Fruit fly (Drosophila melanogaster) whole organism, embryonic: ENCODE results near the gene CG32260.
A peak's percentile ranks its signal among the peaks of the same experiment; 100 is the strongest.

Source experiments
- Awh ChIP-seq: fragments of 200-800 bp; sonication (Bioruptor generic); IDR thresholded peaks from 2 replicates; pipeline ENCODE4, ENCODE4 v1.3.6; 2022; ENCODE audit warnings: missing biosample characterization, missing genetic modification characterization
- Bgb ChIP-seq: fragments of 200-800 bp; sonication (Bioruptor generic); IDR thresholded peaks from 2 replicates; pipeline ENCODE4 v1.3.6; 2022; ENCODE audit warnings: missing biosample characterization, missing genetic modification characterization; ENCODE audit not compliant: partially characterized antibody
- CG1233 ChIP-seq: fragments of 200-800 bp; sonication (Bioruptor generic); optimal IDR thresholded peaks from 4 replicates; lab custom pipeline; 2018; ENCODE audit warnings: missing biosample characterization, mild to moderate bottlenecking, missing genetic modification characterization
- CG14710 ChIP-seq: fragments of 200-800 bp; sonication (Bioruptor generic); optimal IDR thresholded peaks from 3 replicates; lab custom pipeline; 2019; ENCODE audit warnings: missing biosample characterization, mild to moderate bottlenecking, missing genetic modification characterization, moderate library complexity
- CG1603 ChIP-seq: fragments of 200-800 bp; sonication (Bioruptor generic); optimal IDR thresholded peaks from 2 replicates; lab custom pipeline; 2019; ENCODE audit warnings: missing biosample characterization, mild to moderate bottlenecking, missing genetic modification characterization, moderate library complexity
- CG3065 ChIP-seq: fragments of 200-800 bp; sonication (Bioruptor generic); optimal IDR thresholded peaks from 2 replicates; lab custom pipeline; 2016; ENCODE audit warnings: missing biosample characterization, missing genetic modification characterization
- CG3847 ChIP-seq: fragments of 200-800 bp; sonication (Bioruptor generic); IDR thresholded peaks from 2 replicates; pipeline ENCODE4 v1.3.6; 2022; ENCODE audit warnings: missing biosample characterization, missing genetic modification characterization
- CG4282 ChIP-seq: fragments of 200-800 bp; sonication (Bioruptor generic); optimal IDR thresholded peaks from 2 replicates; lab custom pipeline; 2016; ENCODE audit warnings: missing biosample characterization, missing genetic modification characterization
- CG4424 ChIP-seq: fragments of 200-800 bp; sonication (Bioruptor generic); optimal IDR thresholded peaks from 3 replicates; lab custom pipeline; 2016; ENCODE audit warnings: missing biosample characterization, missing genetic modification characterization
- CG6272 ChIP-seq: fragments of 200-800 bp; sonication (Bioruptor generic); IDR thresholded peaks from 2 replicates; pipeline ENCODE4 v1.3.6; 2022; ENCODE audit warnings: missing biosample characterization, missing genetic modification characterization
- CG6683 ChIP-seq: fragments of 200-800 bp; sonication (Bioruptor generic); optimal IDR thresholded peaks from 2 replicates; lab custom pipeline; 2017; ENCODE audit warnings: missing biosample characterization, mild to moderate bottlenecking, missing genetic modification characterization, missing genetic modification reagents
- CG7372 ChIP-seq: fragments of 200-800 bp; sonication (Bioruptor generic); IDR thresholded peaks from 2 replicates; pipeline ENCODE4 v1.3.6; 2022; ENCODE audit warnings: missing biosample characterization, missing genetic modification characterization
- CG9609 ChIP-seq: fragments of 200-800 bp; sonication (Bioruptor generic); optimal IDR thresholded peaks from 3 replicates; lab custom pipeline; 2016; ENCODE audit warnings: missing biosample characterization, missing genetic modification characterization
- E2f2 ChIP-seq: fragments of 200-800 bp; sonication (Bioruptor generic); IDR thresholded peaks from 2 replicates; pipeline ENCODE4 v1.3.6; 2022; ENCODE audit warnings: missing biosample characterization, missing genetic modification characterization
- Fer1 ChIP-seq: fragments of 200-800 bp; sonication (Bioruptor generic); optimal IDR thresholded peaks from 2 replicates; lab custom pipeline; 2017; ENCODE audit warnings: missing biosample characterization, mild to moderate bottlenecking, missing genetic modification characterization
- H15 ChIP-seq: fragments of 200-800 bp; sonication (Bioruptor generic); IDR thresholded peaks from 3 replicates; pipeline ENCODE4 v1.3.6; 2022; ENCODE audit warnings: missing biosample characterization, missing genetic modification characterization
- HLH3B ChIP-seq: fragments of 200-800 bp; sonication (Bioruptor generic); IDR thresholded peaks from 2 replicates; pipeline ENCODE4 v1.3.6; 2022; ENCODE audit warnings: missing biosample characterization, missing genetic modification characterization
- Hr51 ChIP-seq, 2 experiments: fragments of 200-800 bp; sonication (Bioruptor generic); optimal IDR thresholded peaks; 2 replicates in 1 of 2; 3 replicates in 1 of 2; lab custom pipeline; 2016 to 2018; ENCODE audit warnings: missing biosample characterization in 2 of 2, missing genetic modification characterization in 2 of 2, mild to moderate bottlenecking in 1 of 2, moderate library complexity in 1 of 2
- Jarid2 ChIP-seq: fragments of 200-800 bp; sonication (Bioruptor generic); optimal IDR thresholded peaks from 3 replicates; lab custom pipeline; 2017; ENCODE audit warnings: mild to moderate bottlenecking, missing biosample characterization, missing genetic modification reagents, missing genetic modification characterization
- MBD-R2 ChIP-seq: fragments of 200-800 bp; sonication (Bioruptor generic); IDR thresholded peaks from 2 replicates; pipeline ENCODE4 v1.3.6; 2022; ENCODE audit warnings: missing biosample characterization, missing genetic modification characterization
- Meics ChIP-seq: fragments of 200-800 bp; sonication (Bioruptor generic); optimal IDR thresholded peaks from 2 replicates; lab custom pipeline; 2017; ENCODE audit warnings: missing biosample characterization, mild to moderate bottlenecking, missing genetic modification characterization
- Opbp ChIP-seq: fragments of 200-800 bp; sonication (Bioruptor generic); IDR thresholded peaks from 3 replicates; pipeline ENCODE4 v1.3.6; 2022; ENCODE audit warnings: missing biosample characterization, missing genetic modification characterization; ENCODE audit not compliant: partially characterized antibody
- Rx ChIP-seq: fragments of 200-800 bp; sonication (Bioruptor generic); IDR thresholded peaks from 2 replicates; pipeline ENCODE4 v1.3.6; 2022; ENCODE audit warnings: missing biosample characterization, missing genetic modification characterization
- Sry-δ ChIP-seq: fragments of 200-800 bp; sonication (Bioruptor generic); optimal IDR thresholded peaks from 2 replicates; lab custom pipeline; 2016; ENCODE audit warnings: missing biosample characterization, missing genetic modification characterization
- ac ChIP-seq: fragments of 200-800 bp; sonication (Bioruptor generic); optimal IDR thresholded peaks from 3 replicates; lab custom pipeline; 2017; ENCODE audit warnings: missing biosample characterization, mild to moderate bottlenecking, missing genetic modification characterization
- ap ChIP-seq: fragments of 200-800 bp; sonication (Bioruptor generic); IDR thresholded peaks from 2 replicates; pipeline ENCODE4 v1.3.6; 2022; ENCODE audit warnings: missing biosample characterization, missing genetic modification characterization
- ato ChIP-seq: fragments of 200-800 bp; sonication (Bioruptor generic); IDR thresholded peaks from 2 replicates; pipeline ENCODE4 v1.3.6; 2022; ENCODE audit warnings: missing biosample characterization, missing genetic modification characterization; ENCODE audit not compliant: partially characterized antibody
- bcd ChIP-seq: fragments of 200-800 bp; sonication (Bioruptor generic); optimal IDR thresholded peaks from 2 replicates; lab custom pipeline; 2017; ENCODE audit warnings: missing biosample characterization, mild to moderate bottlenecking, missing genetic modification characterization
- btn ChIP-seq: fragments of 200-800 bp; sonication (Bioruptor generic); optimal IDR thresholded peaks from 2 replicates; lab custom pipeline; 2016; ENCODE audit warnings: missing biosample characterization, missing genetic modification characterization
- dati ChIP-seq: fragments of 200-800 bp; sonication (Bioruptor generic); IDR thresholded peaks from 2 replicates; pipeline ENCODE4 v1.3.6; 2022; ENCODE audit warnings: missing biosample characterization, missing genetic modification characterization
- dysf ChIP-seq: fragments of 200-800 bp; sonication (Bioruptor generic); IDR thresholded peaks from 3 replicates; pipeline ENCODE4 v1.3.6; 2022; ENCODE audit warnings: missing biosample characterization, missing genetic modification characterization
- fd102C ChIP-seq: fragments of 200-800 bp; sonication (Bioruptor generic); optimal IDR thresholded peaks from 2 replicates; lab custom pipeline; 2018; ENCODE audit warnings: missing biosample characterization, mild to moderate bottlenecking, missing genetic modification characterization, moderate library complexity
- gcm ChIP-seq: fragments of 200-800 bp; sonication (Bioruptor generic); optimal IDR thresholded peaks from 2 replicates; lab custom pipeline; 2019; ENCODE audit warnings: missing biosample characterization, mild to moderate bottlenecking, missing genetic modification characterization, moderate library complexity
- gfzf ChIP-seq: fragments of 200-800 bp; sonication (Bioruptor generic); optimal IDR thresholded peaks from 2 replicates; lab custom pipeline; 2016; ENCODE audit warnings: missing biosample characterization, mild to moderate bottlenecking, missing genetic modification characterization, moderate library complexity
- grau ChIP-seq: fragments of 200-800 bp; optimal IDR thresholded peaks from 3 replicates; lab custom pipeline; 2019; ENCODE audit warnings: missing biosample characterization, mild to moderate bottlenecking, missing genetic modification characterization, moderate library complexity
- hb ChIP-seq: fragments of 200-800 bp; sonication (Bioruptor generic); IDR thresholded peaks from 3 replicates; pipeline ENCODE4 v1.3.6; 2022; ENCODE audit warnings: missing biosample characterization, missing genetic modification characterization; ENCODE audit not compliant: partially characterized antibody
- hth ChIP-seq: fragments of >200 bp; optimal IDR thresholded peaks from 2 replicates; lab custom pipeline; 2017; ENCODE audit warnings: inconsistent platforms
- inv ChIP-seq: fragments of 200-800 bp; sonication (Bioruptor generic); IDR thresholded peaks from 2 replicates; pipeline ENCODE4 v1.3.6; 2022; ENCODE audit warnings: missing biosample characterization, missing genetic modification characterization; ENCODE audit not compliant: partially characterized antibody
- knrl ChIP-seq: fragments of 200-800 bp; sonication (Bioruptor generic); IDR thresholded peaks from 3 replicates; pipeline ENCODE4 v1.3.6; 2022; ENCODE audit warnings: missing biosample characterization, missing genetic modification characterization; ENCODE audit not compliant: partially characterized antibody
- pfk ChIP-seq: fragments of 200-800 bp; sonication (Bioruptor generic); optimal IDR thresholded peaks from 2 replicates; lab custom pipeline; 2018; ENCODE audit warnings: missing biosample characterization, mild to moderate bottlenecking, missing genetic modification characterization, moderate library complexity
- pum ChIP-seq: fragments of 200-800 bp; sonication (Bioruptor generic); optimal IDR thresholded peaks from 2 replicates; lab custom pipeline; 2016; ENCODE audit warnings: missing biosample characterization, missing genetic modification characterization
- sc ChIP-seq, 3 experiments: fragments of >200 bp in 2 of 3; fragments of 200-800 bp in 1 of 3; sonication (Bioruptor generic) in 1 of 3; optimal IDR thresholded peaks; 2 replicates in 2 of 3; 3 replicates in 1 of 3; lab custom pipeline; 2017; ENCODE audit warnings: mild to moderate bottlenecking in 1 of 3, missing biosample characterization in 1 of 3, missing genetic modification characterization in 1 of 3, missing genetic modification reagents in 1 of 3
- stc ChIP-seq: fragments of 200-800 bp; sonication (Bioruptor generic); IDR thresholded peaks from 2 replicates; pipeline ENCODE4 v1.3.6; 2022; ENCODE audit warnings: missing biosample characterization, missing genetic modification characterization
- toy ChIP-seq: fragments of 200-800 bp; sonication (Bioruptor generic); IDR thresholded peaks from 2 replicates; pipeline ENCODE4 v1.3.6; 2022; ENCODE audit warnings: missing biosample characterization, missing genetic modification characterization
- twi ChIP-seq: fragments of 200-800 bp; optimal IDR thresholded peaks from 2 replicates; lab custom pipeline; 2019; ENCODE audit warnings: missing biosample characterization, mild to moderate bottlenecking, missing genetic modification characterization, moderate library complexity
- unc-4 ChIP-seq: fragments of 200-800 bp; sonication (Bioruptor generic); IDR thresholded peaks from 2 replicates; pipeline ENCODE4 v1.3.6; 2022; ENCODE audit warnings: missing biosample characterization, missing genetic modification characterization; ENCODE audit not compliant: partially characterized antibody
- wdn ChIP-seq: fragments of 200-800 bp; sonication (Bioruptor generic); IDR thresholded peaks from 2 replicates; pipeline ENCODE4 v1.3.6; 2022; ENCODE audit warnings: missing biosample characterization, missing genetic modification characterization

CG32260 gene

DNA sequence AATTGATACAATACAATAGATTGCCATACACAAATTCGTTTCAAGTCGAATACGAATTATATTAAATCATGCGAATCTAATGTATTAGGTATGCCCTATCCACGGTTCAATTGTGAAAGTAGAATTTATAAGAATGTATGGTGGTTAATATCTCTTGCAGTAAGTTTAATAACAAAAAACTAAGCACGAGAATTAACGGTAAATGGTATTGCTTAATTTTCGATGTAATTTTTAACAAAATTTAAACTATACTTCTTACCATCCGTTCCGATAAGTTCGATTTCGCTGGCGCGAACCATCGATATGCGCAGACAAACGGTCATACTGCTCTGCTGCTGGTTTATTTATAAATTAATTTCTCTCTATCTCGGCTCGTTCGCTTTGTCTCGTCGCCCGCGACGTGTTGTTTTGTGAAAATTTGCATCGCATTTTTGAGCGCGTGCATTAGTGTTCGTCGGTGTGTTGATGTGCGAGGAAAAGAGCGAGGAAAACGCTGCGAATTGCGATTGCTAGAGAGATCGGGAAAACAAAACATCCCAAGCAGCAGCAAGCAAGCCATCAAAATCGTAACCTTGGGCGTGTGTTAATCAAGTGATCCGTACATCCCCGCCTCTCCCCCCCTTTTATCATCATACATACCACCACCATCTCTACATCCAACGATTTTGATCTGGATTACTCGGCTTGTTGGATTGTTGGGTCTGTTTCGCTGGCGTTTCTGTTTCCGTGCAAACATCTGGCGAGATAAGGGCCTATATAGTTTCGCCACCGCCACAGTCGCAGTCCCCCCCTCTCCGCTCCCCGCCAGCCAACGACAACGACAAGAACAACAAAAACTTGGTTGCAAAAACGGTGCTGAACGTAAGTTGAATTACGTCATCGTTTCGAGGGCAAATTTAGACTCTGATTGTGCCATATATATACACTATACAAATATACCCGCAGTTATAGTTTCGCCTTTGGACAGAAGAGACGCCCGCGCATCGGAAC is 38.6 kb upstream of the CG32260 start, which contains the start of gene Fit1 (continued):
- TF ChIP-seq Meics (GFP tag; lab: Kevin White, UChicago) (no peak), toy (GFP tag; lab: Robert Waterston, UW) (no peak), btn (GFP tag; lab: Kevin White, UChicago) (no peak), ap (no peak), E2f2 (GFP tag; lab: Robert Waterston, UW) (peak; percentile 76), bcd (GFP tag; lab: Kevin White, UChicago) (no peak), hb (GFP tag; lab: Robert Waterston, UW) (peak; percentile 57; the same call in 1 of the 3 replicates), wdn (GFP tag; lab: Robert Waterston, UW) (no peak), pfk (GFP tag; lab: Kevin White, UChicago) (peak; percentile 78), CG3065 (GFP tag; lab: Kevin White, UChicago) (no peak), Awh (GFP tag; lab: Robert Waterston, UW) (no peak), Bgb (GFP tag; lab: Robert Waterston, UW) (peak; percentile 75), gcm (GFP tag; lab: Kevin White, UChicago) (no peak), Rx (GFP tag; lab: Robert Waterston, UW) (no peak), CG3847 (GFP tag; lab: Robert Waterston, UW) (no peak), dati (GFP tag; lab: Robert Waterston, UW) (no peak), CG1603 (tag; lab: Kevin White, UChicago) (peak; percentile 29), CG9609 (GFP tag; lab: Kevin White, UChicago) (no peak), CG14710 (tag; lab: Kevin White, UChicago) (no peak), knrl (GFP tag; lab: Robert Waterston, UW) (peak; percentile 39; the same call in 2 of the 3 replicates), grau (tag; lab: Kevin White, UChicago) (no peak), ato (GFP tag; lab: Robert Waterston, UW) (peak; percentile 66), Sry-δ (no peak), CG4282 (GFP tag; lab: Kevin White, UChicago) (no peak), HLH3B (no peak), twi (no peak), CG4424 (GFP tag; lab: Kevin White, UChicago) (no peak), Hr51 (GFP tag; optimal IDR thresholded peaks at IDR 0.05; lab: Kevin White, UChicago) (no peak), MBD-R2 (no peak), stc (GFP tag; lab: Robert Waterston, UW) (0 out of 2 replicates have a peak, but pooled peaks have one; percentile 30), fd102C (GFP tag; lab: Kevin White, UChicago) (no peak), pum (GFP tag; lab: Kevin White, UChicago) (no peak), CG6683 (GFP tag; lab: Kevin White, UChicago) (no peak), gfzf (GFP tag; lab: Kevin White, UChicago) (peak; percentile 50), unc-4 (GFP tag; lab: Robert Waterston, UW) (peak; percentile 40; the same call in 1 of the 2 replicates), Jarid2 (GFP tag; lab: Kevin White, UChicago) (no peak), CG7372 (GFP tag; lab: Robert Waterston, UW) (no peak), dysf (no peak), Fer1 (GFP tag; lab: Kevin White, UChicago) (peak; percentile 35), ac (GFP tag; lab: Kevin White, UChicago) (no peak), CG6272 (GFP tag; lab: Robert Waterston, UW) (no peak), sc (optimal IDR thresholded peaks at IDR 0.05; lab: Kevin White, UChicago) (no peak), sc (GFP tag; optimal IDR thresholded peaks at IDR 0.05; lab: Kevin White, UChicago) (no peak), hth (lab: Kevin White, UChicago) (no peak), CG1233 (GFP tag; lab: Kevin White, UChicago) (no peak), H15 (GFP tag; lab: Robert Waterston, UW) (no peak), Opbp (GFP tag; lab: Robert Waterston, UW) (peak; percentile 53; the same call in 2 of the 3 replicates), inv (peak; percentile 46)
